Worm (Caenorhabditis elegans): ENCODE measurements around the gene F22H10.6.
A peak's percentile ranks its signal among the peaks of the same experiment; 100 is the strongest.

The F22H10.6 gene

ce11 chrX:16724954-16725353 is 33.8 kb upstream of the F22H10.6 start:
- peak; percentile 24 for TF ChIP-seq fos-1 (tag; optimal IDR thresholded peaks at IDR 0.05)
- no peak for TF ChIP-seq nhr-25 (tag; optimal IDR thresholded peaks at IDR 0.05)
- peak; percentile 43 for TF ChIP-seq sma-9 (GFP tag; optimal IDR thresholded peaks at IDR 0.05)
- TF ChIP-seq sma-9 (tag; optimal IDR thresholded peaks at IDR 0.05), result no peak
- TF ChIP-seq lsy-2 (tag; optimal IDR thresholded peaks at IDR 0.05), result no peak
- no peak for TF ChIP-seq nhr-10 (tag; optimal IDR thresholded peaks at IDR 0.05)
- TF ChIP-seq snpc-4 (tag; optimal IDR thresholded peaks at IDR 0.05), result no peak
- peak; percentile 39 for TF ChIP-seq sma-3 (GFP tag; optimal IDR thresholded peaks at IDR 0.05)
- peak; percentile 47 for TF ChIP-seq nhr-21 (tag; optimal IDR thresholded peaks at IDR 0.05)

- TF ChIP-seq snpc-4 (tag; optimal IDR thresholded peaks at IDR 0.05) (peak; percentile 32), egl-27 (tag; optimal IDR thresholded peaks at IDR 0.05) (no peak)
These were observed 30.8 kb upstream of the F22H10.6 start for ce11 chrX:16721930-16722329.

- TF ChIP-seq Y55F3AM.14 (GFP tag; optimal IDR thresholded peaks at IDR 0.05), result no peak
- no peak for TF ChIP-seq fos-1 (tag; optimal IDR thresholded peaks at IDR 0.05)
- no peak for TF ChIP-seq nhr-237 (tag; optimal IDR thresholded peaks at IDR 0.05)
- TF ChIP-seq blmp-1 (tag; optimal IDR thresholded peaks at IDR 0.05; ENCODE audit: insufficient read depth), result no peak
- no peak for TF ChIP-seq nhr-12 (tag; optimal IDR thresholded peaks at IDR 0.05)
- no peak for TF ChIP-seq sma-9 (GFP tag; optimal IDR thresholded peaks at IDR 0.05)
- no peak for TF ChIP-seq sma-9 (tag; optimal IDR thresholded peaks at IDR 0.05)
- TF ChIP-seq unc-55 (GFP tag; optimal IDR thresholded peaks at IDR 0.05), result no peak
- TF ChIP-seq mab-5 (tag; optimal IDR thresholded peaks at IDR 0.05), result no peak
- no peak for TF ChIP-seq C34F6.9 (tag; optimal IDR thresholded peaks at IDR 0.05)
- TF ChIP-seq ama-1 (optimal IDR thresholded peaks at IDR 0.05), result no peak
- TF ChIP-seq nhr-11 (tag; optimal IDR thresholded peaks at IDR 0.05), result no peak
- TF ChIP-seq nhr-10 (tag; optimal IDR thresholded peaks at IDR 0.05), result no peak
- TF ChIP-seq nhr-6 (tag; optimal IDR thresholded peaks at IDR 0.05), result no peak
- TF ChIP-seq F13H6.1 (tag; optimal IDR thresholded peaks at IDR 0.05), result no peak
These were observed 24.8 kb upstream of the F22H10.6 start for ce11 chrX:16715938-16716337.

- TF ChIP-seq crh-2 (tag; optimal IDR thresholded peaks at IDR 0.05) (no peak), lin-11 (tag; optimal IDR thresholded peaks at IDR 0.05) (no peak), lin-13 (GFP tag; optimal IDR thresholded peaks at IDR 0.05) (no peak), aly-2 (tag; optimal IDR thresholded peaks at IDR 0.05) (no peak)
These were observed 20.2 kb upstream of the F22H10.6 start, which contains the start of gene lgc-53 for ce11 chrX:16711381-16711780. TSS of gene lgc-53 (plus strand) at chrX:16711681.

- TF ChIP-seq nhr-6 (tag; optimal IDR thresholded peaks at IDR 0.05), result no peak
- TF ChIP-seq snpc-4 (tag; optimal IDR thresholded peaks at IDR 0.05), result no peak
- no peak for TF ChIP-seq mbf-1 (tag; optimal IDR thresholded peaks at IDR 0.05)
- no peak for TF ChIP-seq ceh-82 (tag; optimal IDR thresholded peaks at IDR 0.05)
- TF ChIP-seq sem-4 (tag; optimal IDR thresholded peaks at IDR 0.05), result no peak
- TF ChIP-seq nhr-12 (tag; optimal IDR thresholded peaks at IDR 0.05), result no peak
- TF ChIP-seq zag-1 (tag; optimal IDR thresholded peaks at IDR 0.05), result no peak
- TF ChIP-seq mab-5 (tag; optimal IDR thresholded peaks at IDR 0.05), result no peak
- TF ChIP-seq lsy-2 (tag; optimal IDR thresholded peaks at IDR 0.05), result no peak
- TF ChIP-seq unc-62 (GFP tag; optimal IDR thresholded peaks at IDR 0.05), result no peak
- no peak for TF ChIP-seq ama-1 (optimal IDR thresholded peaks at IDR 0.05)
- TF ChIP-seq ztf-11 (tag; optimal IDR thresholded peaks at IDR 0.05), result no peak
- no peak for TF ChIP-seq nhr-129 (tag; optimal IDR thresholded peaks at IDR 0.05)
- no peak for TF ChIP-seq mdl-1 (tag; optimal IDR thresholded peaks at IDR 0.05)
- TF ChIP-seq crh-2 (tag; optimal IDR thresholded peaks at IDR 0.05), result no peak
- no peak for TF ChIP-seq ceh-16 (tag; optimal IDR thresholded peaks at IDR 0.05)
- no peak for TF ChIP-seq nhr-11 (tag; optimal IDR thresholded peaks at IDR 0.05)
These were observed 14.5 kb upstream of the F22H10.6 start for ce11 chrX:16705607-16706006.

- TF ChIP-seq snpc-4 (tag; optimal IDR thresholded peaks at IDR 0.05) (no peak), unc-55 (GFP tag; optimal IDR thresholded peaks at IDR 0.05) (peak; percentile 53), nhr-12 (tag; optimal IDR thresholded peaks at IDR 0.05) (no peak), Y55F3AM.14 (GFP tag; optimal IDR thresholded peaks at IDR 0.05) (no peak), ztf-4 (tag; optimal IDR thresholded peaks at IDR 0.05) (no peak), unc-62 (GFP tag; optimal IDR thresholded peaks at IDR 0.05) (no peak), aly-2 (tag; optimal IDR thresholded peaks at IDR 0.05) (no peak), nhr-129 (tag; optimal IDR thresholded peaks at IDR 0.05) (peak; percentile 18), lin-13 (GFP tag; optimal IDR thresholded peaks at IDR 0.05) (no peak), ceh-16 (tag; optimal IDR thresholded peaks at IDR 0.05) (no peak), F13H6.1 (tag; optimal IDR thresholded peaks at IDR 0.05) (peak; percentile 48), lin-39 (tag; optimal IDR thresholded peaks at IDR 0.05) (no peak), zag-1 (tag; optimal IDR thresholded peaks at IDR 0.05) (no peak), peb-1 (tag; optimal IDR thresholded peaks at IDR 0.05) (no peak), lsy-2 (tag; optimal IDR thresholded peaks at IDR 0.05) (peak in 1 of 2 experiments; percentile 53), skn-1 (tag; optimal IDR thresholded peaks at IDR 0.05) (no peak), nhr-77 (tag; optimal IDR thresholded peaks at IDR 0.05) (no peak), mbf-1 (tag; optimal IDR thresholded peaks at IDR 0.05) (no peak), fos-1 (tag; optimal IDR thresholded peaks at IDR 0.05) (peak; percentile 5), nhr-25 (tag; optimal IDR thresholded peaks at IDR 0.05) (no peak), mdl-1 (tag; optimal IDR thresholded peaks at IDR 0.05) (no peak), unc-39 (tag; optimal IDR thresholded peaks at IDR 0.05) (no peak), sma-3 (GFP tag; optimal IDR thresholded peaks at IDR 0.05) (no peak), alr-1 (tag; optimal IDR thresholded peaks at IDR 0.05) (no peak), C34F6.9 (tag; optimal IDR thresholded peaks at IDR 0.05) (peak; percentile 57), nhr-6 (tag; optimal IDR thresholded peaks at IDR 0.05) (no peak), ZK546.5 (tag; optimal IDR thresholded peaks at IDR 0.05) (no peak)
These were observed 12.9 kb upstream of the F22H10.6 start for ce11 chrX:16704086-16704485.

All from whole organism, L2 larva.